Worm (Caenorhabditis elegans): ENCODE measurements around the gene msp-58.
"Not testable (repeated sequence)": the region's sequence is repeated elsewhere in the genome, so short reads cannot be mapped to it uniquely, and the experiment has no call there.

- not testable (repeated sequence) for TF ChIP-seq med-1 (GFP tag; optimal IDR thresholded peaks at IDR 0.05; ENCODE audit: insufficient read depth); tab-1 (GFP tag; IDR thresholded peaks at IDR 0.05); ztf-23 (GFP tag; IDR thresholded peaks at IDR 0.05); flt-1 (GFP tag; IDR thresholded peaks at IDR 0.05); cog-1 (tag; optimal IDR thresholded peaks at IDR 0.05); ref-1 (GFP tag; conservative IDR thresholded peaks at IDR 0.05); ztf-29 (GFP tag; IDR thresholded peaks at IDR 0.05); T22C8.4 (GFP tag; IDR thresholded peaks at IDR 0.05); klf-2 (GFP tag; conservative IDR thresholded peaks at IDR 0.05)
These were observed 4.6 kb downstream of the msp-58 start, which contains the start of the genes msp-59 and ZK354.2 for ce11 chrIV:5313011-5313410.

Data from whole organism, midembryonic.